Worm (Caenorhabditis elegans): ENCODE measurements around the gene T24H7.9.

Gene T24H7.9

ce11 chrII:6219346-6219745 is 16.0 kb downstream of the T24H7.9 start, which contains the start of gene mks-2:
mks-2 (minus strand) TSS chrII:6219446.
- TF ChIP-seq rbr-2 (tag; optimal IDR thresholded peaks at IDR 0.05): no peak
- no peak for TF ChIP-seq daf-19 (GFP tag; conservative IDR thresholded peaks at IDR 0.05)
- no peak for TF ChIP-seq D1046.2 (GFP tag; IDR thresholded peaks at IDR 0.05)
- no peak for TF ChIP-seq saeg-2 (GFP tag; IDR thresholded peaks at IDR 0.05)
- no peak for TF ChIP-seq gei-8 (GFP tag; optimal IDR thresholded peaks at IDR 0.05)
- no peak for TF ChIP-seq ZK546.5 (tag; optimal IDR thresholded peaks at IDR 0.05)
- TF ChIP-seq ceh-20 (GFP tag; IDR thresholded peaks at IDR 0.05): no peak
- no peak for TF ChIP-seq ctbp-1 (GFP tag; IDR thresholded peaks at IDR 0.05)
- no peak for TF ChIP-seq F37D6.2 (tag; optimal IDR thresholded peaks at IDR 0.05)
- TF ChIP-seq mes-2 (tag; optimal IDR thresholded peaks at IDR 0.05; ENCODE audit: poor library complexity, severe bottlenecking): no peak
- no peak for TF ChIP-seq nhr-28 (tag; optimal IDR thresholded peaks at IDR 0.05)
- TF ChIP-seq spr-3 (GFP tag; optimal IDR thresholded peaks at IDR 0.05): no peak
- TF ChIP-seq ceh-32 (tag; optimal IDR thresholded peaks at IDR 0.05; ENCODE audit: poor library complexity): no peak
- no peak for TF ChIP-seq Y105C5A.15 (GFP tag; IDR thresholded peaks at IDR 0.05)
- TF ChIP-seq zag-1 (tag; optimal IDR thresholded peaks at IDR 0.05): no peak
- no peak for TF ChIP-seq ama-1 (optimal IDR thresholded peaks at IDR 0.05)
- no peak for TF ChIP-seq hif-1 (tag; optimal IDR thresholded peaks at IDR 0.05)
- no peak for TF ChIP-seq nhr-42 (GFP tag; IDR thresholded peaks at IDR 0.05)
- TF ChIP-seq ces-1 (GFP tag; optimal IDR thresholded peaks at IDR 0.05): no peak

DNA sequence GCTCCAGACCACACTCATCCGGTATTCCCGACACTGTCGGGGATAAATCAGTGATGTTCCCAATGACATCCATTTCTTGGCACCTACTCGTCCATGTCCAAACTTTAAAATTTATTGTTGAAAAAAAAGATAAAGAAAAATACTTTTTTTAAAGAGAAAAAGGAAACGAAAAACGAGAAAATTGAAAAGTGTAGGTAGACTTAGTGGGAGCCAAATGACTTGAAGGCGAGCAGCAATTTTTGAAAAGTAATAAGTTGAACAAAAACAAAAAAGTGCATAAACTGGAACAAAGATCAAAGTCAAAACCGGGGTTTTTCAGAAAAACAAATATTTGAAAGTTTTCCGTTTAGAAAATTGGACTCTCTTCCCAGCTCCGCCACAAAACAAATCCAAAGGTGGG is 27.2 kb downstream of the T24H7.9 start, which contains the start of gene daf-37:
Gene daf-37, minus strand, starts transcription at position 101 of the 400 bp plus-strand sequence.
- TF ChIP-seq gei-8 (GFP tag; optimal IDR thresholded peaks at IDR 0.05) (no peak), aha-1 (tag) (peak; percentile 44)

ce11 chrII:6207252-6207651 is 28.1 kb downstream of the T24H7.9 start:
- TF ChIP-seq fkh-10 (GFP tag; optimal IDR thresholded peaks at IDR 0.05) (peak; percentile 51), lim-7 (GFP tag; IDR thresholded peaks at IDR 0.05) (no peak), set-16 (GFP tag; IDR thresholded peaks at IDR 0.05) (no peak)

DNA sequence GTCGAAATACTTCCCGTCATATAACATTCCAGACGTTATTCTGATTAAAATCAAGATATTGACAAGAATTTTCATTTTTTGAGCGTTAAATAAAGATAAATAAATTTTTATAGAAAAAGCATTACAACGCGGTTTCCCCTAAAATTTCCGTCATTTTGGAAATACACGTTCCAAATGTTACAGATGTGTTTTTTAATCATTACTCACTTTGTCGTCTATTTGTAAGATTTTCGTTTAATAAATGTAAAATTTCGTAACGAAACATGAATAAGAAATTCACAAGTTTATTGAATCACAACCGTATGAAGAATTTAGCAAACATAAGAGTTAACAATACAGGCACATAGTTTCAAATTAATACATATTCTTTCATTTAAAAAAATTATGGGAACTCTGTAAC is 32.4 kb downstream of the T24H7.9 start, which contains the start of gene C30B5.17:
Gene C30B5.17, minus strand, starts transcription at position 101 of the 400 bp plus-strand sequence.
- no peak for TF ChIP-seq snpc-4 (tag; optimal IDR thresholded peaks at IDR 0.05)
- TF ChIP-seq lin-29 (GFP tag; IDR thresholded peaks at IDR 0.05): no peak
- TF ChIP-seq F49E8.2 (tag; optimal IDR thresholded peaks at IDR 0.05; ENCODE audit: borderline replicate concordance): no peak
- no peak for TF ChIP-seq lin-39 (tag; optimal IDR thresholded peaks at IDR 0.05)
- TF ChIP-seq nhr-77 (tag; optimal IDR thresholded peaks at IDR 0.05): no peak
- TF ChIP-seq egl-43 (GFP tag; IDR thresholded peaks at IDR 0.05): no peak
- no peak for TF ChIP-seq mes-2 (tag; optimal IDR thresholded peaks at IDR 0.05; ENCODE audit: poor library complexity, severe bottlenecking)
- no peak for TF ChIP-seq set-16 (GFP tag; IDR thresholded peaks at IDR 0.05)
- no peak for TF ChIP-seq F10B5.3 (tag; optimal IDR thresholded peaks at IDR 0.05)
- TF ChIP-seq mep-1 (tag; optimal IDR thresholded peaks at IDR 0.05): no peak
- TF ChIP-seq tag-97 (GFP tag; IDR thresholded peaks at IDR 0.05): no peak
- no peak for TF ChIP-seq nhr-111 (GFP tag; optimal IDR thresholded peaks at IDR 0.05)

ce11 chrII:6199010-6199409 is 36.3 kb downstream of the T24H7.9 start:
- TF ChIP-seq gei-8 (GFP tag; optimal IDR thresholded peaks at IDR 0.05): no peak
- no peak for TF ChIP-seq F49E8.2 (tag; optimal IDR thresholded peaks at IDR 0.05; ENCODE audit: borderline replicate concordance)
- no peak for TF ChIP-seq lin-38 (GFP tag; IDR thresholded peaks at IDR 0.05)
- TF ChIP-seq tag-97 (GFP tag; IDR thresholded peaks at IDR 0.05): no peak
- no peak for TF ChIP-seq Y5F2A.4 (GFP tag; optimal IDR thresholded peaks at IDR 0.05)
- no peak for TF ChIP-seq daf-12 (tag; optimal IDR thresholded peaks at IDR 0.05)
- no peak for TF ChIP-seq nhr-42 (GFP tag; IDR thresholded peaks at IDR 0.05)
- TF ChIP-seq cey-2 (tag; optimal IDR thresholded peaks at IDR 0.05; ENCODE audit: borderline replicate concordance, insufficient read depth): no peak
- no peak for TF ChIP-seq sdz-12 (GFP tag; optimal IDR thresholded peaks at IDR 0.05)
- no peak for TF ChIP-seq F37D6.2 (tag; optimal IDR thresholded peaks at IDR 0.05)
- TF ChIP-seq zfp-2 (tag; optimal IDR thresholded peaks at IDR 0.05): no peak
- no peak for TF ChIP-seq ceh-32 (tag; optimal IDR thresholded peaks at IDR 0.05; ENCODE audit: poor library complexity)
- no peak for TF ChIP-seq nhr-41 (GFP tag; IDR thresholded peaks at IDR 0.05)
- TF ChIP-seq Y105C5A.15 (GFP tag; IDR thresholded peaks at IDR 0.05): no peak

Data from whole organism, L4 larva.